Worm (Caenorhabditis elegans): ENCODE data around the gene T22F3.12.

DNA sequence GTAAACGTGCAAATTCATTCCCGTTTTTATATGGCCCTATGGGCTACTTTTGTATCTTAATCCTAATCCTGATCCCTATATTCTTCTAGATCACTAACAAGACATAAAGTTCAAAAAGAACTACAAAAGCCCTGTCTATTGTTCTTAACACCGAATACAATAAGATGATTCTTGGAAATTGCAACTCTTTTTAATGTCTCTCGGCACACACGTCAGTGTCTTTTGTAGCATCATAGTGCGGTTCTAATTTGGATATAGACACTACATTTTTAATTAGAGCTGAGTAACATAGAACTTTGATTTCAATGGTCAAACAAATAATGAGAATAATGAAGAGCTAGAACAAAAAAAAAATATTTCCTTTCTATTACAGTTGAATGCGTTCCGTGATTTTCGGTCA is 47.9 kb upstream of the T22F3.12 start:
- no peak for TF ChIP-seq nhr-237 (tag; optimal IDR thresholded peaks at IDR 0.05)
- TF ChIP-seq alr-1 (tag; optimal IDR thresholded peaks at IDR 0.05) = no peak
- no peak for TF ChIP-seq ZK546.5 (tag; optimal IDR thresholded peaks at IDR 0.05)
- TF ChIP-seq nhr-11 (tag; optimal IDR thresholded peaks at IDR 0.05) = no peak
- no peak for TF ChIP-seq unc-62 (GFP tag; optimal IDR thresholded peaks at IDR 0.05)
- no peak for TF ChIP-seq elt-3 (tag; optimal IDR thresholded peaks at IDR 0.05)
- no peak for TF ChIP-seq mab-5 (tag; optimal IDR thresholded peaks at IDR 0.05)
- TF ChIP-seq unc-39 (tag; optimal IDR thresholded peaks at IDR 0.05) = no peak
- no peak for TF ChIP-seq ztf-4 (tag; optimal IDR thresholded peaks at IDR 0.05)
- no peak for TF ChIP-seq ceh-16 (tag; optimal IDR thresholded peaks at IDR 0.05)
- no peak for TF ChIP-seq nhr-77 (tag; optimal IDR thresholded peaks at IDR 0.05)
- no peak for TF ChIP-seq zag-1 (tag; optimal IDR thresholded peaks at IDR 0.05)
- TF ChIP-seq R02D3.7 (tag; optimal IDR thresholded peaks at IDR 0.05) = no peak
- TF ChIP-seq dmd-4 (tag; optimal IDR thresholded peaks at IDR 0.05) = no peak
